Worm (Caenorhabditis elegans): ENCODE measurements around the gene T12D8.10.

ce11 chrIII:13640869-13641268 lies 1.3 kb downstream of the T12D8.10 start:
- TF ChIP-seq ham-2 (GFP tag; optimal IDR thresholded peaks at IDR 0.05) (no peak), nhr-76 (tag; optimal IDR thresholded peaks at IDR 0.05) (no peak)

All from whole organism, mixed stage, embryonic.